Worm (Caenorhabditis elegans) whole organism, young adult: Measurements from ENCODE around the gene bud-31.

Source experiments
- F55B11.4 ChIP-seq: sonication (generic microtip); optimal IDR thresholded peaks from 2 replicates; lab custom pipeline; 2016; ENCODE audit warnings: missing compliant biosample characterization, missing genetic modification characterization, borderline replicate concordance; ENCODE audit not compliant: insufficient read depth
- atf-7 ChIP-seq: sonication (generic microtip); optimal IDR thresholded peaks from 2 replicates; lab custom pipeline; 2017; ENCODE audit warnings: mild to moderate bottlenecking, missing genetic modification characterization, missing compliant biosample characterization
- attf-3 ChIP-seq: fragments of 200-800 bp; sonication (Bioruptor generic); conservative IDR thresholded peaks from 2 replicates; pipeline ENCODE4 v1.3.6; 2022; ENCODE audit warnings: missing genetic modification reagents, missing genetic modification characterization, missing compliant biosample characterization
- ceh-91 ChIP-seq: fragments of 200-800 bp; sonication (Bioruptor generic); IDR thresholded peaks from 2 replicates; pipeline ENCODE4 v1.3.6; 2022; ENCODE audit warnings: missing genetic modification reagents, missing genetic modification characterization, missing compliant biosample characterization
- chd-7 ChIP-seq: sonication (generic microtip); optimal IDR thresholded peaks from 2 replicates; lab custom pipeline; 2016; ENCODE audit warnings: mild to moderate bottlenecking, missing genetic modification characterization, moderate library complexity, missing compliant biosample characterization
- dpl-1 ChIP-seq: fragments of 150-350 bp; optimal IDR thresholded peaks from 2 replicates; lab custom pipeline; 2014; ENCODE audit warnings: missing biosample characterization, missing genetic modification reagents, missing genetic modification characterization
- hmg-20 ChIP-seq: fragments of 200-800 bp; sonication (Bioruptor generic); IDR thresholded peaks from 2 replicates; pipeline ENCODE4 v1.3.6; 2022; ENCODE audit warnings: missing genetic modification reagents, missing genetic modification characterization, missing compliant biosample characterization
- lir-1 ChIP-seq: fragments of 200-800 bp; sonication (Bioruptor generic); conservative IDR thresholded peaks from 2 replicates; pipeline ENCODE4 v1.3.6; 2022; ENCODE audit warnings: missing genetic modification reagents, missing genetic modification characterization, missing compliant biosample characterization
- nfya-1 ChIP-seq: sonication (generic microtip); optimal IDR thresholded peaks from 2 replicates; lab custom pipeline; 2017; ENCODE audit warnings: antibody characterized with exemption, missing compliant biosample characterization, missing genetic modification characterization, borderline replicate concordance; ENCODE audit not compliant: insufficient read depth
- sea-2 ChIP-seq: fragments of 200-800 bp; sonication (Bioruptor generic); IDR thresholded peaks from 2 replicates; pipeline ENCODE4 v1.3.6; 2022; ENCODE audit warnings: missing genetic modification characterization, missing compliant biosample characterization
- snpc-4 ChIP-seq, 5 experiments: fragments of 150-350 bp in 1 of 5; sonication (generic microtip) in 4 of 5; optimal IDR thresholded peaks; 2 replicates each; lab custom pipeline; 2014 to 2018; ENCODE audit warnings: missing genetic modification characterization in 5 of 5, missing biosample characterization in 3 of 5, antibody characterized with exemption in 2 of 5, mild to moderate bottlenecking in 2 of 5, missing compliant biosample characterization in 2 of 5, missing genotype in 2 of 5, moderate library complexity in 2 of 5, missing genetic modification reagents in 1 of 5
- somi-1 ChIP-seq: fragments of 200-800 bp; sonication (Bioruptor generic); optimal IDR thresholded peaks from 2 replicates; lab custom pipeline; 2018; ENCODE audit warnings: mild to moderate bottlenecking, missing genetic modification characterization, missing compliant biosample characterization
- tbp1 ChIP-seq: fragments of 200-800 bp; sonication (Bioruptor generic); optimal IDR thresholded peaks from 2 replicates; lab custom pipeline; 2018; ENCODE audit warnings: mild to moderate bottlenecking, missing genetic modification characterization, missing compliant biosample characterization
- xnd-1 ChIP-seq: sonication (generic microtip); optimal IDR thresholded peaks from 2 replicates; lab custom pipeline; 2016; ENCODE audit warnings: missing genotype, missing genetic modification reagents, missing genetic modification characterization, missing compliant biosample characterization

DNA sequence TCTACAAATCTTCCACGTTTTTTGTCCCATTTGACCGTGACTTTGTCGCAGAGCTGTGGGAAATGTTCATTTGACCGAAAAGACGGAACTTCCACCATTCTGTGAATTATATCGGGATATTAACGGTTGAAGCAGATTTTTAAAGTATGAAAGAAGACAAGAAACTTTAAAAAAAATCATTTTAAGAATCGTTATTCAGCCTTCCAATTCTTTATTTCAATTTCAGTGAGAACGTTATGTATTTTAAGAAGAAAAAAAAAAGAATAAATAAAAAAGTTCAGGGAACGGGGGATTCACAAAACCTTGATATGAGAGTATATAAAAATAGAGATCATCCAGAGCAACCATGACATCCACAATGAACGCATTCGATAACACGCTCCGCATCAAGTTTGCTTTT is 1.8 kb downstream of the bud-31 start, which contains the start of gene set-3:
- TF ChIP-seq nfya-1 (tag; lab: Kevin White, UChicago) (no peak), somi-1 (no peak), snpc-4 (GFP tag; optimal IDR thresholded peaks at IDR 0.05; lab: Kevin White, UChicago) (no peak), snpc-4 (tag; optimal IDR thresholded peaks at IDR 0.05; lab: Kevin White, UChicago) (no peak), chd-7 (tag; lab: Kevin White, UChicago) (no peak), attf-3 (GFP tag; lab: Robert Waterston, UW) (no peak), ceh-91 (GFP tag; lab: Robert Waterston, UW) (no peak), tbp1 (GFP tag; lab: Kevin White, UChicago) (no peak), atf-7 (tag; lab: Kevin White, UChicago) (no peak), xnd-1 (no peak), dpl-1 (GFP tag; lab: Kevin White, UChicago) (no peak), F55B11.4 (no peak), hmg-20 (GFP tag; lab: Robert Waterston, UW) (no peak), lir-1 (GFP tag; lab: Robert Waterston, UW) (no peak), sea-2 (GFP tag; lab: Robert Waterston, UW) (no peak)
